Worm (Caenorhabditis elegans) whole organism, L1 larva: ENCODE results near the gene sax-7.

ENCODE experiments used
- aha-1 ChIP-seq: fragments of 150-350 bp; optimal IDR thresholded peaks from 2 replicates; lab custom pipeline; 2014; ENCODE audit warnings: missing biosample characterization, missing genetic modification characterization
- alr-1 ChIP-seq: fragments of 200-800 bp; sonication (Bioruptor generic); optimal IDR thresholded peaks from 2 replicates; lab custom pipeline; 2018; ENCODE audit warnings: borderline replicate concordance, mild to moderate bottlenecking, missing genetic modification characterization, missing compliant biosample characterization
- aly-2 ChIP-seq: fragments of 150-350 bp; optimal IDR thresholded peaks from 2 replicates; lab custom pipeline; 2014; ENCODE audit warnings: missing biosample characterization, missing genetic modification characterization
- ama-1 ChIP-seq: fragments of 150-350 bp; optimal IDR thresholded peaks from 2 replicates; lab custom pipeline; 2014
- dpl-1 ChIP-seq, 3 experiments: fragments of 150-350 bp in 2 of 3; sonication (generic microtip) in 1 of 3; optimal IDR thresholded peaks; 2 replicates each; lab custom pipeline; 2014 to 2017; ENCODE audit warnings: missing biosample characterization in 3 of 3, missing genetic modification characterization in 3 of 3, missing genetic modification reagents in 3 of 3
- dsc-1 ChIP-seq: sonication (generic microtip); optimal IDR thresholded peaks from 2 replicates; lab custom pipeline; 2016; ENCODE audit warnings: mild to moderate bottlenecking, missing genetic modification characterization, missing compliant biosample characterization
- efl-1 ChIP-seq, 4 experiments: fragments of 150-350 bp; optimal IDR thresholded peaks in 3 of 4; peaks in 1 of 4; 1 replicate in 1 of 4; 2 replicates in 3 of 4; lab custom pipeline; 2014; ENCODE audit warnings: missing biosample characterization in 2 of 4, missing genetic modification characterization in 2 of 4, missing genetic modification reagents in 2 of 4
- egl-13 ChIP-seq: sonication (generic microtip); optimal IDR thresholded peaks from 2 replicates; lab custom pipeline; 2016; ENCODE audit warnings: missing genotype, missing genetic modification reagents, missing genetic modification characterization, missing compliant biosample characterization
- egl-27 ChIP-seq, 2 experiments: fragments of 150-350 bp in 1 of 2; sonication (generic microtip); optimal IDR thresholded peaks; 3 replicates each; lab custom pipeline; 2017 to 2018; ENCODE audit warnings: missing biosample characterization in 2 of 2, missing genetic modification characterization in 2 of 2, missing genetic modification reagents in 2 of 2
- ets-5 ChIP-seq: fragments of 200-800 bp; sonication (Bioruptor generic); IDR thresholded peaks from 2 replicates; pipeline ENCODE4 v1.3.6; 2022; ENCODE audit warnings: missing genetic modification characterization, missing compliant biosample characterization
- fkh-10 ChIP-seq: sonication (generic microtip); optimal IDR thresholded peaks from 2 replicates; lab custom pipeline; 2017; ENCODE audit warnings: missing biosample characterization, missing genetic modification reagents, missing genetic modification characterization
- fkh-8 ChIP-seq: sonication (generic microtip); optimal IDR thresholded peaks from 2 replicates; lab custom pipeline; 2016; ENCODE audit warnings: mild to moderate bottlenecking, missing genetic modification characterization, missing compliant biosample characterization
- grh-1 ChIP-seq: fragments of 200-800 bp; sonication (Bioruptor generic); IDR thresholded peaks from 2 replicates; pipeline ENCODE4 v1.3.6; 2022; ENCODE audit warnings: missing genetic modification reagents, missing genetic modification characterization, missing compliant biosample characterization
- hlh-4 ChIP-seq: sonication (generic microtip); optimal IDR thresholded peaks from 2 replicates; lab custom pipeline; 2016; ENCODE audit warnings: mild to moderate bottlenecking, missing genetic modification characterization, missing compliant biosample characterization
- isw-1 ChIP-seq: fragments of 200-800 bp; sonication (Bioruptor generic); IDR thresholded peaks from 2 replicates; pipeline ENCODE4 v1.3.6; 2022; ENCODE audit warnings: missing genetic modification characterization, missing compliant biosample characterization
- lin-13 ChIP-seq: fragments of 150-350 bp; optimal IDR thresholded peaks from 2 replicates; lab custom pipeline; 2014; ENCODE audit warnings: missing biosample characterization, missing genetic modification reagents, missing genetic modification characterization
- lin-14 ChIP-seq: fragments of 200-800 bp; sonication (Bioruptor generic); optimal IDR thresholded peaks from 2 replicates; lab custom pipeline; 2018; ENCODE audit warnings: mild to moderate bottlenecking, missing genetic modification characterization, moderate library complexity, missing compliant biosample characterization
- lin-15B ChIP-seq: fragments of 150-350 bp; sonication (generic microtip); optimal IDR thresholded peaks from 3 replicates; lab custom pipeline; 2014; ENCODE audit warnings: missing biosample characterization, missing genetic modification characterization
- lin-35 ChIP-seq, 2 experiments: fragments of 150-350 bp; optimal IDR thresholded peaks; 2 replicates each; lab custom pipeline; 2014; ENCODE audit warnings: missing biosample characterization in 2 of 2, missing genetic modification characterization in 2 of 2, missing genetic modification reagents in 2 of 2
- lin-39 ChIP-seq: fragments of 150-350 bp; optimal IDR thresholded peaks from 2 replicates; lab custom pipeline; 2014; ENCODE audit warnings: missing biosample characterization, missing genetic modification reagents, missing genetic modification characterization
- lir-3 ChIP-seq: sonication (generic microtip); optimal IDR thresholded peaks from 2 replicates; lab custom pipeline; 2016; ENCODE audit warnings: mild to moderate bottlenecking, missing genetic modification characterization, moderate library complexity, missing compliant biosample characterization; ENCODE audit not compliant: poor library complexity
- lsy-2 ChIP-seq, 2 experiments: fragments of 150-350 bp; optimal IDR thresholded peaks; 2 replicates each; lab custom pipeline; 2014; ENCODE audit warnings: missing biosample characterization in 2 of 2, missing genetic modification characterization in 2 of 2
- mdl-1 ChIP-seq, 2 experiments: fragments of 150-350 bp; optimal IDR thresholded peaks; 2 replicates each; lab custom pipeline; 2014 to 2017; ENCODE audit warnings: missing biosample characterization in 2 of 2, missing genetic modification characterization in 2 of 2, inconsistent platforms in 1 of 2
- nhr-11 ChIP-seq: fragments of 150-350 bp; optimal IDR thresholded peaks from 2 replicates; lab custom pipeline; 2014; ENCODE audit warnings: missing biosample characterization, missing genetic modification characterization
- nhr-19 ChIP-seq: fragments of 200-800 bp; sonication (Bioruptor generic); conservative IDR thresholded peaks from 2 replicates; pipeline ENCODE4 v1.3.6; 2022; ENCODE audit warnings: missing genetic modification characterization, missing compliant biosample characterization
- nhr-20 ChIP-seq: sonication (generic microtip); optimal IDR thresholded peaks from 2 replicates; lab custom pipeline; 2016; ENCODE audit warnings: mild to moderate bottlenecking, missing genetic modification characterization, missing compliant biosample characterization
- nhr-28 ChIP-seq: fragments of 150-350 bp; optimal IDR thresholded peaks from 2 replicates; lab custom pipeline; 2014; ENCODE audit warnings: missing biosample characterization, missing genetic modification characterization
- nhr-71 ChIP-seq: sonication (generic microtip); optimal IDR thresholded peaks from 2 replicates; lab custom pipeline; 2016; ENCODE audit warnings: mild to moderate bottlenecking, missing genetic modification characterization, moderate library complexity, missing compliant biosample characterization
- nhr-77 ChIP-seq: fragments of 150-350 bp; optimal IDR thresholded peaks from 2 replicates; lab custom pipeline; 2014; ENCODE audit warnings: missing biosample characterization, missing genetic modification characterization
- pax-3 ChIP-seq: fragments of 200-800 bp; sonication (Bioruptor generic); optimal IDR thresholded peaks from 2 replicates; lab custom pipeline; 2018; ENCODE audit warnings: mild to moderate bottlenecking, missing genetic modification characterization, moderate library complexity, missing compliant biosample characterization
- rnt-1 ChIP-seq: sonication (generic microtip); optimal IDR thresholded peaks from 2 replicates; lab custom pipeline; 2016; ENCODE audit warnings: mild to moderate bottlenecking, missing genetic modification characterization, moderate library complexity, missing compliant biosample characterization
- sox-4 ChIP-seq: sonication (generic microtip); optimal IDR thresholded peaks from 2 replicates; lab custom pipeline; 2016; ENCODE audit warnings: missing genetic modification characterization, missing compliant biosample characterization
- unc-62 ChIP-seq: fragments of 150-350 bp; optimal IDR thresholded peaks from 2 replicates; lab custom pipeline; 2014; ENCODE audit warnings: missing biosample characterization, missing genetic modification reagents, missing genetic modification characterization
- unc-86 ChIP-seq: sonication (generic microtip); optimal IDR thresholded peaks from 2 replicates; lab custom pipeline; 2016; ENCODE audit warnings: missing genetic modification characterization, missing compliant biosample characterization
- unc-98 ChIP-seq: fragments of 200-800 bp; sonication (Bioruptor generic); IDR thresholded peaks from 2 replicates; pipeline ENCODE4 v1.3.6; 2022; ENCODE audit warnings: missing genetic modification characterization, missing compliant biosample characterization
- zag-1 ChIP-seq: fragments of 150-350 bp; optimal IDR thresholded peaks from 2 replicates; lab custom pipeline; 2014; ENCODE audit warnings: missing biosample characterization, missing genetic modification characterization

Gene sax-7

ce11 chrIV:8126902-8127301 lies 64.4 kb downstream of the sax-7 start, which contains the start of gene ceph-41:
ceph-41 (plus strand) TSS chrIV:8127202.
- TF ChIP-seq lin-39 (tag; lab: Kevin White, UChicago) = no peak
- no peak for TF ChIP-seq dpl-1 (GFP tag; optimal IDR thresholded peaks at IDR 0.05; lab: Kevin White, UChicago)
- no peak for TF ChIP-seq lin-13 (GFP tag; lab: Kevin White, UChicago)
- TF ChIP-seq lir-3 (tag; lab: Kevin White, UChicago) = no peak
- no peak for TF ChIP-seq aly-2 (tag; lab: Kevin White, UChicago)
- TF ChIP-seq nhr-20 (tag; lab: Kevin White, UChicago) = no peak
- no peak for TF ChIP-seq zag-1 (tag; lab: Kevin White, UChicago)
- TF ChIP-seq unc-62 (GFP tag; lab: Kevin White, UChicago) = no peak
- TF ChIP-seq efl-1 (optimal IDR thresholded peaks at IDR 0.05; lab: Kevin White, UChicago) = no peak
- peak in 1 of 2 experiments; percentile 18 for TF ChIP-seq efl-1 (GFP tag; optimal IDR thresholded peaks at IDR 0.05 in 1 of 2; lab: Kevin White, UChicago)

ce11 chrIV:8127430-8127829 lies 65.0 kb downstream of the sax-7 start:
- TF ChIP-seq aha-1 (tag; lab: Kevin White, UChicago) = no peak
- TF ChIP-seq lin-14 (GFP tag; lab: Kevin White, UChicago) = no peak
- TF ChIP-seq lin-15B (tag; lab: Kevin White, UChicago) = no peak
- TF ChIP-seq zag-1 (tag; lab: Kevin White, UChicago) = no peak
- no peak for TF ChIP-seq isw-1 (GFP tag; lab: Robert Waterston, UW)
- TF ChIP-seq mdl-1 (tag; optimal IDR thresholded peaks at IDR 0.05; lab: Kevin White, UChicago) = no peak
- TF ChIP-seq pax-3 (tag; lab: Kevin White, UChicago) = peak; percentile 44
- TF ChIP-seq ama-1 (lab: Kevin White, UChicago) = no peak
- peak; percentile 57 for TF ChIP-seq sox-4
- TF ChIP-seq alr-1 (tag; lab: Kevin White, UChicago) = no peak
- TF ChIP-seq lsy-2 (tag; optimal IDR thresholded peaks at IDR 0.05; lab: Kevin White, UChicago) = no peak
- peak; percentile 70 for TF ChIP-seq dsc-1 (tag; lab: Kevin White, UChicago)
- no peak for TF ChIP-seq lin-35 (GFP tag; optimal IDR thresholded peaks at IDR 0.05; lab: Kevin White, UChicago)
- no peak for TF ChIP-seq fkh-10 (GFP tag; lab: Kevin White, UChicago)
- no peak for TF ChIP-seq hlh-4 (tag; lab: Kevin White, UChicago)
- no peak for TF ChIP-seq ets-5
- no peak for TF ChIP-seq nhr-19 (GFP tag; lab: Robert Waterston, UW)
- no peak for TF ChIP-seq aly-2 (tag; lab: Kevin White, UChicago)
- TF ChIP-seq nhr-28 (tag; lab: Kevin White, UChicago) = no peak
- TF ChIP-seq fkh-8 = peak; percentile 85
- no peak for TF ChIP-seq grh-1 (GFP tag; lab: Robert Waterston, UW)
- no peak for TF ChIP-seq egl-27 (tag; optimal IDR thresholded peaks at IDR 0.05; lab: Kevin White, UChicago)
- TF ChIP-seq nhr-77 = no peak
- TF ChIP-seq unc-98 = no peak
- no peak for TF ChIP-seq nhr-71
- TF ChIP-seq lin-13 (GFP tag; lab: Kevin White, UChicago) = no peak
- no peak for TF ChIP-seq nhr-11 (tag; lab: Kevin White, UChicago)
- TF ChIP-seq rnt-1 (tag; lab: Kevin White, UChicago) = no peak
- TF ChIP-seq egl-13 (tag; lab: Kevin White, UChicago) = peak; percentile 1

- TF ChIP-seq lsy-2 (tag; optimal IDR thresholded peaks at IDR 0.05; lab: Kevin White, UChicago) = peak in 1 of 2 experiments; percentile 9
- no peak for TF ChIP-seq unc-86
- peak in 1 of 3 experiments; percentile 25 for TF ChIP-seq dpl-1 (GFP tag; optimal IDR thresholded peaks at IDR 0.05; lab: Kevin White, UChicago)
These were observed 67.7 kb downstream of the sax-7 start, which contains the start of the genes ndub-11 and moc-3 for ce11 chrIV:8130131-8130611. ndub-11 (minus strand) TSS chrIV:8130231. moc-3 (plus strand) TSS chrIV:8130561.
